Worm (Caenorhabditis elegans): ENCODE results near the gene F57H12.5.

Gene F57H12.5

DNA sequence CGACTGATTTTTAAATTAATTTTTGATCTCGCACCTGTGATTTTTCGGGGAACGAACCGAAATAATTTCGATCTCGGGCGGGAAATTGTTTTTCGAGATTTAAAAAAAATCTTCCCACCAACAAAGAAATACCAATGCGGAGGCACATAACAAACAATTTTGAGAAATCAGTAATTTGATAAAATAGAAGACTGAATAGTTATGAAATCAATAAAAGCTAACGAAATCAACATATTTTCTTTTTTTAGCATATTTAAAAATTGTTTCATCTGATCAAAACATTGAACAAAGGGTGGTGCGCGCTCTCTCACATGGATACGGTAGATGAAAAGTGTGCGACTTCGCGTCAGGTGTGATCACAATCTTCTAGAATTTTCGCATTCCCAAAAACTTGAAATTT is 9.0 kb upstream of the F57H12.5 start (continued):
- TF ChIP-seq lsl-1 (GFP tag; optimal IDR thresholded peaks at IDR 0.05), result peak; percentile 92
- no peak for TF ChIP-seq Y67H2A.10 (GFP tag; conservative IDR thresholded peaks at IDR 0.05)
- TF ChIP-seq dox-1 (GFP tag; IDR thresholded peaks at IDR 0.05), result peak; percentile 54
- TF ChIP-seq ztf-3 (GFP tag; optimal IDR thresholded peaks at IDR 0.05), result no peak
- TF ChIP-seq nfyb-1 (GFP tag; IDR thresholded peaks at IDR 0.05), result no peak
- peak; percentile 61 for TF ChIP-seq tlf-1 (GFP tag; optimal IDR thresholded peaks at IDR 0.05)
- no peak for TF ChIP-seq repo-1 (tag; optimal IDR thresholded peaks at IDR 0.05)
- TF ChIP-seq F57C9.4 (tag; optimal IDR thresholded peaks at IDR 0.05), result no peak
- TF ChIP-seq rec-8 (tag; optimal IDR thresholded peaks at IDR 0.05), result no peak
- TF ChIP-seq hsf-1 (GFP tag; IDR thresholded peaks at IDR 0.05), result peak; percentile 97
- no peak for TF ChIP-seq bed-2 (GFP tag; IDR thresholded peaks at IDR 0.05)
- peak; percentile 93 for TF ChIP-seq efl-1 (GFP tag; optimal IDR thresholded peaks at IDR 0.05)
- TF ChIP-seq hmg-1.2 (GFP tag; IDR thresholded peaks at IDR 0.05), result peak; percentile 24; the same call in 1 of the 2 replicates
- TF ChIP-seq bed-1 (GFP tag; IDR thresholded peaks at IDR 0.05), result no peak
- TF ChIP-seq fkh-3 (tag; optimal IDR thresholded peaks at IDR 0.05), result no peak
- TF ChIP-seq madf-8 (GFP tag; conservative IDR thresholded peaks at IDR 0.05), result peak; percentile 76
- no peak for TF ChIP-seq atf-7 (tag; optimal IDR thresholded peaks at IDR 0.05)
- no peak for TF ChIP-seq ceh-79 (tag; optimal IDR thresholded peaks at IDR 0.05)
- TF ChIP-seq unc-62 (GFP tag; optimal IDR thresholded peaks at IDR 0.05), result no peak
- TF ChIP-seq dpl-1 (GFP tag; optimal IDR thresholded peaks at IDR 0.05), result peak; percentile 37
- peak; percentile 91 for TF ChIP-seq aptf-2 (GFP tag; conservative IDR thresholded peaks at IDR 0.05)
- peak; percentile 66 for TF ChIP-seq F33H1.4 (GFP tag; IDR thresholded peaks at IDR 0.05)
- no peak for TF ChIP-seq die-1 (tag; optimal IDR thresholded peaks at IDR 0.05)
- TF ChIP-seq snpc-1.3 (tag; optimal IDR thresholded peaks at IDR 0.05; ENCODE audit: insufficient read depth), result peak; percentile 83
- no peak for TF ChIP-seq F57A8.1 (GFP tag; optimal IDR thresholded peaks at IDR 0.05)
- TF ChIP-seq attf-6 (GFP tag; IDR thresholded peaks at IDR 0.05), result no peak
- no peak for TF ChIP-seq nhr-80 (tag; optimal IDR thresholded peaks at IDR 0.05)
- no peak for TF ChIP-seq ztf-28 (GFP tag; IDR thresholded peaks at IDR 0.05)
- TF ChIP-seq B0019.2 (GFP tag; conservative IDR thresholded peaks at IDR 0.05), result peak; percentile 73
- TF ChIP-seq madf-6 (GFP tag; IDR thresholded peaks at IDR 0.05), result peak; percentile 89
- no peak for TF ChIP-seq tbx-9 (tag; optimal IDR thresholded peaks at IDR 0.05; ENCODE audit: borderline replicate concordance)
- peak; percentile 4 for TF ChIP-seq snpc-4 (GFP tag; optimal IDR thresholded peaks at IDR 0.05)
- TF ChIP-seq snpc-4 (tag; optimal IDR thresholded peaks at IDR 0.05), result peak in 2 of 4 experiments; percentile 44 to 49

DNA sequence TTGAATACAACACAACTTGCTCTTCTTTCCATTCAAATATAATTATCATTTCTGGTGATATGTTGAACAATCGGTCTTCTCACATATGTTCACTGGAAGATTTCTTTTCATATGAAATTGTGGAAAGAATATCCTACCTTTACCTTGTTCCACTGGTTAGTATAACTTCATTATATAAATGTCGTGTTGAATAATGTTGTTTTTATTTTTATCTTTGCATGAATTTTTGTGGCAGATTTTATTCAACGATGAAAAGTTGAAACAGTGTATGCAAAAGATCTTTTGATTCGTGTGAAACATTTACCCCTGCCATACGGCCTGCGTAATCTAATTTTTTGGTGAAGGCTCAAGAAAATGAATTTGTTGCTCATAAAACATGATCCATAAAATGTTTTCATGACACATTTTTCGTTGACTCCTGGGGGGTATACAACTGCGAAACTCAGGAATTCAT is 5.2 kb upstream of the F57H12.5 start:
- TF ChIP-seq dox-1 (GFP tag; IDR thresholded peaks at IDR 0.05) (0 out of 2 replicates have a peak, but pooled peaks have one; percentile 5), B0019.2 (GFP tag; conservative IDR thresholded peaks at IDR 0.05) (no peak), let-607 (tag; optimal IDR thresholded peaks at IDR 0.05) (no peak), ceh-58 (GFP tag; IDR thresholded peaks at IDR 0.05) (peak; percentile 95; the same call in 1 of the 2 replicates), lin-26 (GFP tag; IDR thresholded peaks at IDR 0.05) (peak; percentile 68), rpc-1 (optimal IDR thresholded peaks at IDR 0.05) (no peak), rpc-1 (tag; optimal IDR thresholded peaks at IDR 0.05) (peak; percentile 4), dpff-1 (tag; optimal IDR thresholded peaks at IDR 0.05) (peak; percentile 79), mes-4 (tag; optimal IDR thresholded peaks at IDR 0.05) (peak; percentile 44), chd-7 (tag; optimal IDR thresholded peaks at IDR 0.05) (peak; percentile 88), cebp-1 (GFP tag; IDR thresholded peaks at IDR 0.05) (no peak), cebp-1 (tag; optimal IDR thresholded peaks at IDR 0.05) (no peak), F52B5.7 (tag; optimal IDR thresholded peaks at IDR 0.05) (peak; percentile 35), nfya-2 (GFP tag; IDR thresholded peaks at IDR 0.05) (0 out of 2 replicates have a peak, but pooled peaks have one; percentile 21), nhr-120 (GFP tag; IDR thresholded peaks at IDR 0.05) (no peak), athp-1 (tag; optimal IDR thresholded peaks at IDR 0.05) (peak; percentile 65), lsl-1 (GFP tag; optimal IDR thresholded peaks at IDR 0.05) (peak; percentile 55), mxl-1 (tag; optimal IDR thresholded peaks at IDR 0.05) (peak; percentile 36), attf-6 (GFP tag; IDR thresholded peaks at IDR 0.05) (peak; percentile 75), hlh-12 (tag; optimal IDR thresholded peaks at IDR 0.05) (no peak), ztf-18 (tag; optimal IDR thresholded peaks at IDR 0.05) (peak; percentile 47)
